Fruit fly (Drosophila melanogaster) whole organism, embryonic: ENCODE measurements around the gene gNacalpha.

Experiments used
- Antp ChIP-seq: fragments of 200-800 bp; sonication (Bioruptor generic); optimal IDR thresholded peaks from 3 replicates; lab custom pipeline; 2016; ENCODE audit warnings: missing biosample characterization, missing genetic modification characterization
- CG10209 ChIP-seq: fragments of 200-800 bp; sonication (Bioruptor generic); optimal IDR thresholded peaks from 3 replicates; lab custom pipeline; 2017; ENCODE audit warnings: missing biosample characterization, mild to moderate bottlenecking, missing genetic modification characterization, missing genetic modification reagents
- CG10366 ChIP-seq: fragments of 200-800 bp; sonication (Bioruptor generic); IDR thresholded peaks from 2 replicates; pipeline ENCODE4 v1.3.6; 2022; ENCODE audit warnings: missing biosample characterization, missing genetic modification characterization
- CG11504 ChIP-seq: fragments of 200-800 bp; sonication (Bioruptor generic); optimal IDR thresholded peaks from 3 replicates; lab custom pipeline; 2019; ENCODE audit warnings: missing biosample characterization, mild to moderate bottlenecking, missing genetic modification characterization, moderate library complexity
- CG12236 ChIP-seq: fragments of 200-800 bp; sonication (Bioruptor generic); optimal IDR thresholded peaks from 2 replicates; lab custom pipeline; 2016; ENCODE audit warnings: missing biosample characterization, missing genetic modification characterization
- CG13624 ChIP-seq: fragments of 200-800 bp; sonication (Bioruptor generic); optimal IDR thresholded peaks from 2 replicates; lab custom pipeline; 2016; ENCODE audit warnings: missing biosample characterization, missing genetic modification characterization
- CG15073 ChIP-seq: fragments of 200-800 bp; sonication (Bioruptor generic); optimal IDR thresholded peaks from 2 replicates; lab custom pipeline; 2016; ENCODE audit warnings: missing biosample characterization, missing genetic modification characterization
- CG16813 ChIP-seq: fragments of 200-800 bp; sonication (Bioruptor generic); IDR thresholded peaks from 3 replicates; pipeline ENCODE4 v1.3.6; 2022; ENCODE audit warnings: missing biosample characterization, missing genetic modification characterization; ENCODE audit not compliant: partially characterized antibody
- CG17802 ChIP-seq: fragments of 200-800 bp; sonication (Bioruptor generic); optimal IDR thresholded peaks from 2 replicates; lab custom pipeline; 2018; ENCODE audit warnings: missing biosample characterization, mild to moderate bottlenecking, missing genetic modification characterization, moderate library complexity
- CG17912 ChIP-seq: fragments of 200-800 bp; sonication (Bioruptor generic); optimal IDR thresholded peaks from 2 replicates; lab custom pipeline; 2018; ENCODE audit warnings: missing biosample characterization, mild to moderate bottlenecking, missing genetic modification characterization
- CG18011 ChIP-seq: fragments of 200-800 bp; sonication (Bioruptor generic); optimal IDR thresholded peaks from 2 replicates; lab custom pipeline; 2017; ENCODE audit warnings: missing biosample characterization, missing genetic modification characterization, mild to moderate bottlenecking, moderate library complexity, missing genotype
- CG18599 ChIP-seq: fragments of 200-800 bp; sonication (Bioruptor generic); optimal IDR thresholded peaks from 3 replicates; lab custom pipeline; 2017; ENCODE audit warnings: missing biosample characterization, missing genetic modification characterization, mild to moderate bottlenecking, moderate library complexity, missing genetic modification reagents
- CG2678 ChIP-seq: fragments of 200-800 bp; sonication (Bioruptor generic); optimal IDR thresholded peaks from 3 replicates; lab custom pipeline; 2019; ENCODE audit warnings: missing biosample characterization, mild to moderate bottlenecking, missing genetic modification characterization, moderate library complexity
- CG33557 ChIP-seq: fragments of 200-800 bp; sonication (Bioruptor generic); optimal IDR thresholded peaks from 2 replicates; lab custom pipeline; 2019; ENCODE audit warnings: missing biosample characterization, mild to moderate bottlenecking, missing genetic modification characterization, moderate library complexity
- CG42726 ChIP-seq: fragments of 200-800 bp; sonication (Bioruptor generic); IDR thresholded peaks from 2 replicates; pipeline ENCODE4 v1.3.6; 2022; ENCODE audit warnings: missing biosample characterization, missing genetic modification characterization; ENCODE audit not compliant: partially characterized antibody
- CG4707 ChIP-seq: fragments of 200-800 bp; sonication (Bioruptor generic); optimal IDR thresholded peaks from 2 replicates; lab custom pipeline; 2018; ENCODE audit warnings: missing biosample characterization, mild to moderate bottlenecking, missing genetic modification characterization, moderate library complexity
- CG5180 ChIP-seq: fragments of 200-800 bp; sonication (Bioruptor generic); optimal IDR thresholded peaks from 3 replicates; lab custom pipeline; 2017; ENCODE audit warnings: missing biosample characterization, missing genetic modification characterization, mild to moderate bottlenecking, moderate library complexity, missing genetic modification reagents
- CG6813 ChIP-seq: fragments of 200-800 bp; sonication (Bioruptor generic); optimal IDR thresholded peaks from 2 replicates; lab custom pipeline; 2017; ENCODE audit warnings: missing biosample characterization, missing genetic modification characterization, mild to moderate bottlenecking, moderate library complexity, missing genetic modification reagents
- CG7987 ChIP-seq: fragments of 200-800 bp; sonication (Bioruptor generic); optimal IDR thresholded peaks from 2 replicates; lab custom pipeline; 2018; ENCODE audit warnings: missing biosample characterization, mild to moderate bottlenecking, missing genetic modification characterization, moderate library complexity
- Camta ChIP-seq: fragments of 200-800 bp; sonication (Bioruptor generic); optimal IDR thresholded peaks from 2 replicates; lab custom pipeline; 2016; ENCODE audit warnings: missing biosample characterization, missing genetic modification characterization
- Dek ChIP-seq: fragments of 200-800 bp; sonication (Bioruptor generic); optimal IDR thresholded peaks from 3 replicates; lab custom pipeline; 2019; ENCODE audit warnings: missing biosample characterization, mild to moderate bottlenecking, missing genetic modification characterization, moderate library complexity
- Elba2 ChIP-seq: fragments of 200-800 bp; sonication (Bioruptor generic); optimal IDR thresholded peaks from 3 replicates; lab custom pipeline; 2016; ENCODE audit warnings: missing biosample characterization, missing genetic modification characterization
- H15 ChIP-seq: fragments of 200-800 bp; sonication (Bioruptor generic); IDR thresholded peaks from 3 replicates; pipeline ENCODE4 v1.3.6; 2022; ENCODE audit warnings: missing biosample characterization, missing genetic modification characterization
- HLH4C ChIP-seq: fragments of 200-800 bp; sonication (Bioruptor generic); IDR thresholded peaks from 3 replicates; pipeline ENCODE4 v1.3.6; 2022; ENCODE audit warnings: missing biosample characterization, missing genetic modification characterization; ENCODE audit not compliant: partially characterized antibody
- Mad ChIP-seq: fragments of 200-800 bp; sonication (Bioruptor generic); optimal IDR thresholded peaks from 2 replicates; lab custom pipeline; 2016; ENCODE audit warnings: missing biosample characterization, missing genetic modification characterization
- Myb ChIP-seq: fragments of 200-800 bp; sonication (Bioruptor generic); optimal IDR thresholded peaks from 2 replicates; lab custom pipeline; 2016; ENCODE audit warnings: missing biosample characterization, missing genetic modification characterization
- Oaz ChIP-seq: fragments of 200-800 bp; sonication (Bioruptor generic); IDR thresholded peaks from 2 replicates; pipeline ENCODE4 v1.3.6; 2022; ENCODE audit warnings: missing biosample characterization, missing genetic modification characterization
- Rx ChIP-seq: fragments of 200-800 bp; sonication (Bioruptor generic); IDR thresholded peaks from 2 replicates; pipeline ENCODE4 v1.3.6; 2022; ENCODE audit warnings: missing biosample characterization, missing genetic modification characterization
- Sin3A ChIP-seq: fragments of >200 bp; optimal IDR thresholded peaks from 2 replicates; lab custom pipeline; 2018
- Sox100B ChIP-seq: fragments of 200-800 bp; sonication (Bioruptor generic); optimal IDR thresholded peaks from 3 replicates; lab custom pipeline; 2018; ENCODE audit warnings: missing biosample characterization, mild to moderate bottlenecking, missing genetic modification characterization
- Trl ChIP-seq, 3 experiments: fragments of >200 bp in 2 of 3; fragments of 200-800 bp in 1 of 3; sonication (Bioruptor generic) in 1 of 3; optimal IDR thresholded peaks; 2 replicates in 1 of 3; 3 replicates in 2 of 3; lab custom pipeline; 2016 to 2017; ENCODE audit warnings: missing biosample characterization in 1 of 3, missing genetic modification characterization in 1 of 3
- amos ChIP-seq: fragments of 200-800 bp; sonication (Bioruptor generic); IDR thresholded peaks from 2 replicates; pipeline ENCODE4 v1.3.6; 2022; ENCODE audit warnings: missing biosample characterization, missing genetic modification characterization; ENCODE audit not compliant: partially characterized antibody
- bbx ChIP-seq: fragments of 200-800 bp; sonication (Bioruptor generic); IDR thresholded peaks from 2 replicates; pipeline ENCODE4 v1.3.6; 2022; ENCODE audit warnings: missing biosample characterization, missing genetic modification characterization; ENCODE audit not compliant: partially characterized antibody
- bsh ChIP-seq, 2 experiments: fragments of 200-800 bp; sonication (Bioruptor generic); optimal IDR thresholded peaks; 2 replicates each; lab custom pipeline; 2017 to 2018; ENCODE audit warnings: mild to moderate bottlenecking in 2 of 2, missing biosample characterization in 2 of 2, missing genetic modification characterization in 2 of 2, moderate library complexity in 1 of 2
- corto ChIP-seq: fragments of 200-800 bp; sonication (Bioruptor generic); optimal IDR thresholded peaks from 2 replicates; lab custom pipeline; 2016; ENCODE audit warnings: missing biosample characterization, mild to moderate bottlenecking, missing genetic modification characterization, moderate library complexity
- dm ChIP-seq: fragments of 200-800 bp; sonication (Bioruptor generic); optimal IDR thresholded peaks from 3 replicates; lab custom pipeline; 2016; ENCODE audit warnings: missing biosample characterization, missing genetic modification characterization
- gcm ChIP-seq: fragments of 200-800 bp; sonication (Bioruptor generic); optimal IDR thresholded peaks from 2 replicates; lab custom pipeline; 2019; ENCODE audit warnings: missing biosample characterization, mild to moderate bottlenecking, missing genetic modification characterization, moderate library complexity
- gsb-n ChIP-seq: fragments of 200-800 bp; sonication (Bioruptor generic); optimal IDR thresholded peaks from 3 replicates; lab custom pipeline; 2018; ENCODE audit warnings: missing biosample characterization, mild to moderate bottlenecking, missing genetic modification characterization
- lab ChIP-seq: fragments of 200-800 bp; sonication (Bioruptor generic); optimal IDR thresholded peaks from 3 replicates; lab custom pipeline; 2017; ENCODE audit warnings: missing biosample characterization, missing genetic modification characterization, mild to moderate bottlenecking, moderate library complexity, missing genetic modification reagents
- lmd ChIP-seq: fragments of 200-800 bp; sonication (Bioruptor generic); IDR thresholded peaks from 2 replicates; pipeline ENCODE4 v1.3.6; 2022; ENCODE audit warnings: missing biosample characterization, missing genetic modification characterization
- lola ChIP-seq, 3 experiments: fragments of >200 bp in 2 of 3; fragments of 200-800 bp in 1 of 3; sonication (Bioruptor generic) in 1 of 3; optimal IDR thresholded peaks; 2 replicates each; lab custom pipeline; 2017 to 2019; ENCODE audit warnings: missing biosample characterization in 3 of 3, missing genetic modification characterization in 3 of 3, mild to moderate bottlenecking in 1 of 3, moderate library complexity in 1 of 3
- nom ChIP-seq: fragments of 200-800 bp; sonication (Bioruptor generic); optimal IDR thresholded peaks from 2 replicates; lab custom pipeline; 2017; ENCODE audit warnings: missing biosample characterization, missing genetic modification characterization, mild to moderate bottlenecking, moderate library complexity, missing genetic modification reagents
- sna ChIP-seq: fragments of 200-800 bp; sonication (Bioruptor generic); IDR thresholded peaks from 2 replicates; pipeline ENCODE4 v1.3.6; 2022; ENCODE audit warnings: missing biosample characterization, missing genetic modification characterization; ENCODE audit not compliant: partially characterized antibody
- sob ChIP-seq: fragments of 200-800 bp; sonication (Bioruptor generic); IDR thresholded peaks from 2 replicates; pipeline ENCODE4 v1.3.6; 2022; ENCODE audit warnings: missing biosample characterization, missing genetic modification characterization
- sr ChIP-seq: fragments of 200-800 bp; sonication (Bioruptor generic); IDR thresholded peaks from 3 replicates; pipeline ENCODE4 v1.3.6; 2022; ENCODE audit warnings: missing biosample characterization, missing genetic modification characterization
- wdn ChIP-seq: fragments of 200-800 bp; sonication (Bioruptor generic); IDR thresholded peaks from 2 replicates; pipeline ENCODE4 v1.3.6; 2022; ENCODE audit warnings: missing biosample characterization, missing genetic modification characterization
- zfh1 ChIP-seq: fragments of 200-800 bp; sonication (Bioruptor generic); IDR thresholded peaks from 3 replicates; pipeline ENCODE4 v1.3.6; 2022; ENCODE audit warnings: missing biosample characterization, missing genetic modification characterization

The gNacalpha gene

DNA sequence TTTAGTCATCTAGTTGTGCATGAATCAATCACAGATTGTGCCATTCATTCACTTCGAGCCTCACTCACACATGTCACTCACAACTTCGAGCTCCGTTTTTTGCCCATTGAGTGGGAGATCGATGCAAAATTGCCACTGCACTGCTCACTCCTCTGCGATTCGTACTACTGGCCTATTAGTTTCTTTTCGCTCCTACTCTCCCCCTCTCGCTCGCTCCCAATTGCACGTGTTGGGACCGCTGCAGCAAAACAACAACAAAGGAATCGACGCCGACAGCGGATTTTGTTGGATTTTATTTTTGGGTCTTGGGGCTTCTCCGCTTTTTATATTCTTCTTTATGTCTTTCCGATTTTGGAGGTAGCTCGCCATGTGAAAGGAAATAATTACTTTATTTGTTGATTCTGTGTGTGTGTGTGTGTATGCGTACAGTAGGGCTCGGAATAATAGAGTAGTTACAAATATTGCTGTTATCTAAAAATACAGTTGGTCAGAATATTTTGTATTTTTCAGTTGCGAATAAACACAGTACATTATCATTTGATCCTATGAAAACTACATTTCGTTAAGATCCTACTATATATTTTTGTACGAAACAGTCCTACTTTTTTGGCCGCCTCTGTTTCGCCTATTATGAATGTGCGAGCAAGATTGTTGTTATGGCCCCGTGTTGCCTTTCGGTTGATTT lies 37.3 kb downstream of the gNacalpha start (continued):
- TF ChIP-seq CG16813 (no peak), CG5180 (GFP tag; lab: Kevin White, UChicago) (peak; percentile 51), HLH4C (GFP tag; lab: Robert Waterston, UW) (no peak), wdn (GFP tag; lab: Robert Waterston, UW) (0 out of 2 replicates have a peak, but pooled peaks have one; percentile 26), CG10366 (peak; percentile 61), Myb (GFP tag; lab: Kevin White, UChicago) (peak; percentile 48), CG11504 (tag; lab: Kevin White, UChicago) (peak; percentile 88), Sin3A (no peak), Elba2 (GFP tag; lab: Kevin White, UChicago) (peak; percentile 69), Dek (peak; percentile 63), lab (GFP tag; lab: Kevin White, UChicago) (peak; percentile 84), CG2678 (tag; lab: Kevin White, UChicago) (peak; percentile 88), sna (GFP tag; lab: Robert Waterston, UW) (no peak), bbx (GFP tag; lab: Robert Waterston, UW) (no peak), Mad (GFP tag; lab: Kevin White, UChicago) (peak; percentile 21), dm (GFP tag; lab: Kevin White, UChicago) (peak; percentile 51), CG13624 (GFP tag; lab: Kevin White, UChicago) (peak; percentile 40), CG18599 (GFP tag; lab: Kevin White, UChicago) (peak; percentile 84), CG42726 (GFP tag; lab: Robert Waterston, UW) (no peak), CG18011 (GFP tag; lab: Kevin White, UChicago) (peak; percentile 68), Trl (optimal IDR thresholded peaks at IDR 0.05; lab: Kevin White, UChicago) (no peak), Trl (GFP tag; optimal IDR thresholded peaks at IDR 0.05; lab: Kevin White, UChicago) (peak; percentile 71), bsh (GFP tag; optimal IDR thresholded peaks at IDR 0.05; lab: Kevin White, UChicago) (peak in 1 of 2 experiments; percentile 93), gcm (GFP tag; lab: Kevin White, UChicago) (peak; percentile 85), corto (GFP tag; lab: Kevin White, UChicago) (no peak), CG33557 (GFP tag; lab: Kevin White, UChicago) (peak; percentile 71), CG6813 (GFP tag; lab: Kevin White, UChicago) (peak; percentile 80), CG7987 (peak; percentile 36), CG10209 (GFP tag; lab: Kevin White, UChicago) (peak; percentile 75), amos (GFP tag; lab: Robert Waterston, UW) (no peak), nom (GFP tag; lab: Kevin White, UChicago) (no peak), CG17912 (GFP tag; lab: Kevin White, UChicago) (no peak), CG4707 (peak; percentile 69), Oaz (GFP tag; lab: Robert Waterston, UW) (no peak), Camta (peak; percentile 76), lola (GFP tag; optimal IDR thresholded peaks at IDR 0.05; lab: Kevin White, UChicago) (peak in 1 of 3 experiments; percentile 83), sr (GFP tag; lab: Robert Waterston, UW) (no peak), CG12236 (GFP tag; lab: Kevin White, UChicago) (peak; percentile 71), sob (GFP tag; lab: Robert Waterston, UW) (peak; percentile 57), CG17802 (tag; lab: Kevin White, UChicago) (peak; percentile 66), lmd (GFP tag; lab: Robert Waterston, UW) (peak; percentile 79), zfh1 (GFP tag; lab: Robert Waterston, UW) (peak; percentile 89), gsb-n (peak; percentile 92), CG15073 (GFP tag; lab: Kevin White, UChicago) (peak; percentile 87), Sox100B (GFP tag; lab: Kevin White, UChicago) (peak; percentile 79), Rx (GFP tag; lab: Robert Waterston, UW) (peak; percentile 58), Antp (GFP tag; lab: Kevin White, UChicago) (peak; percentile 66), H15 (GFP tag; lab: Robert Waterston, UW) (peak; percentile 80)
